Worm (Caenorhabditis elegans) whole organism, mixed stage, embryonic: ENCODE measurements around the gene F46B6.9.

Source experiments
- bed-3 ChIP-seq: fragments of 200-800 bp; sonication (Bioruptor generic); optimal IDR thresholded peaks from 3 replicates; lab custom pipeline; 2018; ENCODE audit warnings: mild to moderate bottlenecking, missing genetic modification characterization, moderate library complexity, missing compliant biosample characterization
- ces-1 ChIP-seq: fragments of 150-350 bp; optimal IDR thresholded peaks from 2 replicates; lab custom pipeline; 2014; ENCODE audit warnings: missing biosample characterization, missing genetic modification reagents, missing genetic modification characterization
- lsy-2 ChIP-seq: fragments of 150-350 bp; optimal IDR thresholded peaks from 2 replicates; lab custom pipeline; 2014; ENCODE audit warnings: missing biosample characterization, missing genetic modification characterization
- mab-5 ChIP-seq: fragments of 150-350 bp; optimal IDR thresholded peaks from 2 replicates; lab custom pipeline; 2014; ENCODE audit warnings: missing biosample characterization, missing genetic modification characterization
- nhr-12 ChIP-seq: fragments of 150-350 bp; optimal IDR thresholded peaks from 2 replicates; lab custom pipeline; 2014; ENCODE audit warnings: missing biosample characterization, missing genetic modification characterization
- nhr-28 ChIP-seq: fragments of 150-350 bp; optimal IDR thresholded peaks from 2 replicates; lab custom pipeline; 2014; ENCODE audit warnings: missing biosample characterization, missing genetic modification characterization
- nhr-76 ChIP-seq: sonication (generic microtip); optimal IDR thresholded peaks from 2 replicates; lab custom pipeline; 2017; ENCODE audit warnings: missing biosample characterization, missing genetic modification characterization
- unc-62 ChIP-seq: fragments of 150-350 bp; optimal IDR thresholded peaks from 2 replicates; lab custom pipeline; 2014; ENCODE audit warnings: missing biosample characterization, missing genetic modification reagents, missing genetic modification characterization
- ztf-11 ChIP-seq: fragments of 150-350 bp; optimal IDR thresholded peaks from 2 replicates; lab custom pipeline; 2014; ENCODE audit warnings: missing biosample characterization, missing genetic modification characterization

DNA sequence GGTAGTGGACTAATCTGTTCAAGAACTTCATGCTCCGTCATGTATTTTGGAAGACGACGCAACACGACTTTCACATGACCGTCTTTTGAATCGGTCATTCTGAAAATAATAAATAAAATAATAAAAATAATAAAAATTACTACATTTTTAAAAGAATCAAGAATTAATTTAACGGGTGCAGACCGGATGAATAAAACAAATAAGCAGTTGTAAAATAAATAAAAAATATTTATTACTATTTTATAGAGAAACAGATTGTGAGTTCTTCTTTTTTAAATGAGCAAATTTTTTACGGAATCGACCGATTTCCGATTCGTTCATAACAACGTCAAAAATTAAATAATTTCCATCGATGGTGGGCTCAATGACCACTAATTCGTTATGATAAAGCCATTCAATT lies 19.0 kb upstream of the F46B6.9 start, which contains the start of gene smg-4:
- no peak for TF ChIP-seq lsy-2 (tag; lab: Kevin White, UChicago)
- TF ChIP-seq nhr-28 (tag; lab: Kevin White, UChicago) = no peak
- TF ChIP-seq bed-3 (GFP tag; lab: Kevin White, UChicago) = no peak
- TF ChIP-seq ces-1 (GFP tag; lab: Kevin White, UChicago) = no peak
- TF ChIP-seq nhr-76 (tag; lab: Kevin White, UChicago) = no peak
- no peak for TF ChIP-seq nhr-12 (tag; lab: Kevin White, UChicago)
- TF ChIP-seq mab-5 (tag; lab: Kevin White, UChicago) = no peak
- no peak for TF ChIP-seq unc-62 (GFP tag; lab: Kevin White, UChicago)
- no peak for TF ChIP-seq ztf-11 (tag; lab: Kevin White, UChicago)
